1 worm cellular context compared by ENCODE assay signal in the genomic region with DNA sequence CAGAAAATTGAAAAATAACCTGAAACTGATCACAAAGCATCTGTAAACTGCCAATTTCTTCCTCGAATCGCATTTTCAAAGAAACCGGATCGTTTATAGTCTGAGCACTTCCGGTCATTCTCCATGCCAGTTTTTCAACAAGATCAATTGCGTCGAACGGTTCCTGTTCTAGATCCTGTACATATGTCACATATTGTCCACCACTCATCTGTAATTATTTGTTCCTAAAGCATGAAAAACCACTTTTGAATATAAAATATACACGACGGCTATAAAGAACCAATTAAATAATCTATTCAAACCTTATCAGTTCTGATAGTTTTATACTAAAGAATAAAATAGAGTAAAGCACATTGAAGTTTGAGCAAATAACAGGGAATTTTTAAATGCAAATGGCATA.
TF ChIP-seq lines count a peak whose summit lies in the region.

A gene (minus strand): TSS at position 208 of the 400 bp plus-strand sequence.

TF ChIP-seq in whole organism, young adult, 124 proteins besides CTCF, POLR2A, EP300 and RAD21 (continued from another document):
- no peak for TF ChIP-seq snpc-4 (GFP tag; optimal IDR thresholded peaks at IDR 0.05; lab: Kevin White, UChicago)
- TF ChIP-seq snpc-4 (tag; optimal IDR thresholded peaks at IDR 0.05; lab: Kevin White, UChicago) = no peak
- TF ChIP-seq somi-1 (GFP tag; optimal IDR thresholded peaks at IDR 0.05; lab: Kevin White, UChicago) = no peak
- no peak for TF ChIP-seq lin-35 (GFP tag; optimal IDR thresholded peaks at IDR 0.05; lab: Kevin White, UChicago)
- TF ChIP-seq rec-8 (tag; optimal IDR thresholded peaks at IDR 0.05; lab: Kevin White, UChicago) = no peak
- no peak for TF ChIP-seq sea-2 (GFP tag; IDR thresholded peaks at IDR 0.05; lab: Robert Waterston, UW)
- TF ChIP-seq madf-10 (tag; optimal IDR thresholded peaks at IDR 0.05; lab: Kevin White, UChicago) = no peak
